Fruit fly (Drosophila melanogaster) whole organism, embryonic: ENCODE data around the gene nuf.

Experiments used
- CG10209 ChIP-seq: fragments of 200-800 bp; sonication (Bioruptor generic); optimal IDR thresholded peaks from 3 replicates; lab custom pipeline; 2017; ENCODE audit warnings: missing biosample characterization, mild to moderate bottlenecking, missing genetic modification characterization, missing genetic modification reagents
- CG10565 ChIP-seq: fragments of 200-800 bp; sonication (Bioruptor generic); optimal IDR thresholded peaks from 3 replicates; lab custom pipeline; 2016; ENCODE audit warnings: missing biosample characterization, mild to moderate bottlenecking, missing genetic modification characterization
- CG13296 ChIP-seq: fragments of 200-800 bp; sonication (Bioruptor generic); optimal IDR thresholded peaks from 3 replicates; lab custom pipeline; 2018; ENCODE audit warnings: missing biosample characterization, mild to moderate bottlenecking, missing genetic modification characterization
- CG15269 ChIP-seq: fragments of 200-800 bp; sonication (Bioruptor generic); optimal IDR thresholded peaks from 2 replicates; lab custom pipeline; 2018; ENCODE audit warnings: missing biosample characterization, mild to moderate bottlenecking, missing genetic modification characterization, moderate library complexity
- CG16863 ChIP-seq: fragments of 200-800 bp; sonication (Bioruptor generic); optimal IDR thresholded peaks from 3 replicates; lab custom pipeline; 2016; ENCODE audit warnings: missing biosample characterization, missing genetic modification characterization
- CG17385 ChIP-seq: fragments of 200-800 bp; sonication (Bioruptor generic); optimal IDR thresholded peaks from 3 replicates; lab custom pipeline; 2018; ENCODE audit warnings: missing biosample characterization, mild to moderate bottlenecking, missing genetic modification characterization
- CG2116 ChIP-seq: fragments of 200-800 bp; sonication (Bioruptor generic); optimal IDR thresholded peaks from 3 replicates; lab custom pipeline; 2018; ENCODE audit warnings: missing biosample characterization, mild to moderate bottlenecking, missing genetic modification characterization
- CG30020 ChIP-seq: fragments of 200-800 bp; optimal IDR thresholded peaks from 2 replicates; lab custom pipeline; 2019; ENCODE audit warnings: missing biosample characterization, mild to moderate bottlenecking, missing genetic modification characterization, moderate library complexity
- CG32532 ChIP-seq: fragments of 200-800 bp; sonication (Bioruptor generic); IDR thresholded peaks from 2 replicates; pipeline ENCODE4 v1.3.6; 2022; ENCODE audit warnings: missing biosample characterization, missing genetic modification characterization
- CG3847 ChIP-seq: fragments of 200-800 bp; sonication (Bioruptor generic); IDR thresholded peaks from 2 replicates; pipeline ENCODE4 v1.3.6; 2022; ENCODE audit warnings: missing biosample characterization, missing genetic modification characterization
- CG42726 ChIP-seq: fragments of 200-800 bp; sonication (Bioruptor generic); IDR thresholded peaks from 2 replicates; pipeline ENCODE4 v1.3.6; 2022; ENCODE audit warnings: missing biosample characterization, missing genetic modification characterization; ENCODE audit not compliant: partially characterized antibody
- CG6175 ChIP-seq: fragments of 200-800 bp; sonication (Bioruptor generic); IDR thresholded peaks from 3 replicates; pipeline ENCODE4 v1.3.6; 2022; ENCODE audit warnings: missing biosample characterization, missing genetic modification characterization
- CG6765 ChIP-seq: fragments of 200-800 bp; sonication (Bioruptor generic); optimal IDR thresholded peaks from 3 replicates; lab custom pipeline; 2017; ENCODE audit warnings: missing biosample characterization, mild to moderate bottlenecking, missing genetic modification characterization
- CG6813 ChIP-seq: fragments of 200-800 bp; sonication (Bioruptor generic); optimal IDR thresholded peaks from 2 replicates; lab custom pipeline; 2017; ENCODE audit warnings: missing biosample characterization, missing genetic modification characterization, mild to moderate bottlenecking, moderate library complexity, missing genetic modification reagents
- CG6854 ChIP-seq: fragments of 200-800 bp; sonication (Bioruptor generic); optimal IDR thresholded peaks from 3 replicates; lab custom pipeline; 2017; ENCODE audit warnings: missing biosample characterization, mild to moderate bottlenecking, missing genetic modification characterization
- CG7928 ChIP-seq: fragments of 200-800 bp; sonication (Bioruptor generic); optimal IDR thresholded peaks from 2 replicates; lab custom pipeline; 2017; ENCODE audit warnings: missing biosample characterization, mild to moderate bottlenecking, missing genetic modification characterization
- CG9215 ChIP-seq: fragments of 200-800 bp; sonication (Bioruptor generic); IDR thresholded peaks from 2 replicates; pipeline ENCODE4 v1.3.6; 2022; ENCODE audit warnings: missing biosample characterization, missing genetic modification characterization
- CG9932 ChIP-seq: fragments of 200-800 bp; sonication (Bioruptor generic); IDR thresholded peaks from 2 replicates; pipeline ENCODE4 v1.3.6; 2022; ENCODE audit warnings: missing biosample characterization, missing genetic modification characterization
- Dll ChIP-seq: fragments of 200-800 bp; sonication (Bioruptor generic); IDR thresholded peaks from 4 replicates; pipeline ENCODE4 v1.3.6; 2022; ENCODE audit warnings: missing biosample characterization, missing genetic modification characterization; ENCODE audit not compliant: partially characterized antibody
- E2f1 ChIP-seq: fragments of 200-800 bp; sonication (Bioruptor generic); IDR thresholded peaks from 2 replicates; pipeline ENCODE4 v1.3.6; 2022; ENCODE audit warnings: missing biosample characterization, missing genetic modification characterization
- ERR ChIP-seq: fragments of 200-800 bp; sonication (Bioruptor generic); optimal IDR thresholded peaks from 2 replicates; lab custom pipeline; 2016; ENCODE audit warnings: missing biosample characterization, missing genetic modification characterization
- Ets65A ChIP-seq: fragments of 200-800 bp; sonication (Bioruptor generic); peaks from one replicate; lab custom pipeline; 2016; ENCODE audit warnings: missing biosample characterization, missing genetic modification characterization
- GATAe ChIP-seq: fragments of 200-800 bp; sonication (Bioruptor generic); conservative IDR thresholded peaks from 2 replicates; pipeline ENCODE4 v1.3.6; 2022; ENCODE audit warnings: missing biosample characterization, missing genetic modification characterization
- HmgZ ChIP-seq: fragments of 200-800 bp; sonication (Bioruptor generic); optimal IDR thresholded peaks from 2 replicates; lab custom pipeline; 2018; ENCODE audit warnings: missing biosample characterization, mild to moderate bottlenecking, missing genetic modification characterization
- Ptx1 ChIP-seq: fragments of 200-800 bp; sonication (Bioruptor generic); IDR thresholded peaks from 2 replicates; pipeline ENCODE4 v1.3.6; 2022; ENCODE audit warnings: missing biosample characterization, missing genetic modification characterization
- Rfx ChIP-seq: fragments of 200-800 bp; sonication (Bioruptor generic); IDR thresholded peaks from 2 replicates; pipeline ENCODE4 v1.3.6; 2022; ENCODE audit warnings: missing biosample characterization, missing genetic modification characterization
- Usf ChIP-seq: fragments of 200-800 bp; sonication (Bioruptor generic); optimal IDR thresholded peaks from 2 replicates; lab custom pipeline; 2017; ENCODE audit warnings: missing genotype, missing biosample characterization, missing genetic modification characterization
- bsh ChIP-seq, 2 experiments: fragments of 200-800 bp; sonication (Bioruptor generic); optimal IDR thresholded peaks; 2 replicates each; lab custom pipeline; 2017 to 2018; ENCODE audit warnings: mild to moderate bottlenecking in 2 of 2, missing biosample characterization in 2 of 2, missing genetic modification characterization in 2 of 2, moderate library complexity in 1 of 2
- chm ChIP-seq: fragments of 200-800 bp; sonication (Bioruptor generic); IDR thresholded peaks from 2 replicates; pipeline ENCODE4 v1.3.6; 2022; ENCODE audit warnings: missing biosample characterization, missing genetic modification characterization
- ci ChIP-seq: fragments of 200-800 bp; sonication (Bioruptor generic); IDR thresholded peaks from 3 replicates; pipeline ENCODE4 v1.3.6; 2022; ENCODE audit warnings: missing biosample characterization, missing genetic modification characterization
- corto ChIP-seq: fragments of 200-800 bp; sonication (Bioruptor generic); optimal IDR thresholded peaks from 2 replicates; lab custom pipeline; 2016; ENCODE audit warnings: missing biosample characterization, mild to moderate bottlenecking, missing genetic modification characterization, moderate library complexity
- cwo ChIP-seq: fragments of 200-800 bp; sonication (Bioruptor generic); optimal IDR thresholded peaks from 3 replicates; lab custom pipeline; 2017; ENCODE audit warnings: missing biosample characterization, missing genetic modification characterization, mild to moderate bottlenecking, moderate library complexity, missing genetic modification reagents
- dimm ChIP-seq: fragments of 200-800 bp; sonication (Bioruptor generic); IDR thresholded peaks from 2 replicates; pipeline ENCODE4 v1.3.6; 2022; ENCODE audit warnings: missing biosample characterization, missing genetic modification characterization
- dmrt99B ChIP-seq: fragments of 200-800 bp; sonication (Bioruptor generic); optimal IDR thresholded peaks from 2 replicates; lab custom pipeline; 2018; ENCODE audit warnings: missing biosample characterization, mild to moderate bottlenecking, missing genetic modification characterization, moderate library complexity
- ewg ChIP-seq: fragments of 200-800 bp; sonication (Bioruptor generic); optimal IDR thresholded peaks from 3 replicates; lab custom pipeline; 2017; ENCODE audit warnings: mild to moderate bottlenecking, missing biosample characterization, missing genetic modification reagents, missing genetic modification characterization
- gce ChIP-seq: fragments of 200-800 bp; sonication (Bioruptor generic); IDR thresholded peaks from 3 replicates; pipeline ENCODE4 v1.3.6; 2022; ENCODE audit warnings: missing biosample characterization, missing genetic modification characterization
- gfzf ChIP-seq: fragments of 200-800 bp; sonication (Bioruptor generic); optimal IDR thresholded peaks from 2 replicates; lab custom pipeline; 2016; ENCODE audit warnings: missing biosample characterization, mild to moderate bottlenecking, missing genetic modification characterization, moderate library complexity
- jumu ChIP-seq: fragments of 200-800 bp; sonication (Bioruptor generic); optimal IDR thresholded peaks from 3 replicates; lab custom pipeline; 2016; ENCODE audit warnings: missing biosample characterization, missing genetic modification characterization
- lov ChIP-seq, 2 experiments: fragments of 200-800 bp in 1 of 2; fragments of >200 bp in 1 of 2; sonication (Bioruptor generic) in 1 of 2; IDR thresholded peaks in 1 of 2; optimal IDR thresholded peaks in 1 of 2; 2 replicates in 1 of 2; 3 replicates in 1 of 2; pipeline versions ENCODE4 v1.3.6 to Lab custom; 2017 to 2022; ENCODE audit warnings: missing biosample characterization in 1 of 2, missing genetic modification characterization in 1 of 2
- mld ChIP-seq: fragments of 200-800 bp; sonication (Bioruptor generic); IDR thresholded peaks from 3 replicates; pipeline ENCODE4 v1.3.6; 2022; ENCODE audit warnings: missing biosample characterization, missing genetic modification characterization; ENCODE audit not compliant: partially characterized antibody
- prd ChIP-seq, 3 experiments: fragments of >200 bp in 2 of 3; fragments of 200-800 bp in 1 of 3; sonication (Bioruptor generic) in 1 of 3; optimal IDR thresholded peaks in 2 of 3; IDR thresholded peaks in 1 of 3; 2 replicates in 2 of 3; 3 replicates in 1 of 3; pipeline versions ENCODE4 v1.3.6 to Lab custom; 2017 to 2022; ENCODE audit warnings: missing biosample characterization in 1 of 3, missing genetic modification characterization in 1 of 3
- sens ChIP-seq: fragments of 200-800 bp; sonication (Bioruptor generic); peaks from one replicate; lab custom pipeline; 2016; ENCODE audit warnings: missing biosample characterization, missing genetic modification characterization
- stc ChIP-seq: fragments of 200-800 bp; sonication (Bioruptor generic); IDR thresholded peaks from 2 replicates; pipeline ENCODE4 v1.3.6; 2022; ENCODE audit warnings: missing biosample characterization, missing genetic modification characterization
- stwl ChIP-seq: fragments of 200-800 bp; sonication (Bioruptor generic); optimal IDR thresholded peaks from 3 replicates; lab custom pipeline; 2018; ENCODE audit warnings: missing biosample characterization, mild to moderate bottlenecking, missing genetic modification characterization, moderate library complexity
- tio ChIP-seq: fragments of 200-800 bp; sonication (Bioruptor generic); optimal IDR thresholded peaks from 2 replicates; lab custom pipeline; 2017; ENCODE audit warnings: missing biosample characterization, missing genetic modification characterization, inconsistent platforms
- ttk ChIP-seq: fragments of 200-800 bp; sonication (Bioruptor generic); IDR thresholded peaks from 2 replicates; pipeline ENCODE4 v2.1.2; 2022; ENCODE audit warnings: missing biosample characterization, missing genetic modification characterization
- unc-4 ChIP-seq: fragments of 200-800 bp; sonication (Bioruptor generic); IDR thresholded peaks from 2 replicates; pipeline ENCODE4 v1.3.6; 2022; ENCODE audit warnings: missing biosample characterization, missing genetic modification characterization; ENCODE audit not compliant: partially characterized antibody
- usp ChIP-seq: fragments of >200 bp; optimal IDR thresholded peaks from 2 replicates; lab custom pipeline; 2017; ENCODE audit warnings: missing biosample characterization, missing genetic modification characterization
- zf30C ChIP-seq: fragments of 200-800 bp; sonication (Bioruptor generic); optimal IDR thresholded peaks from 3 replicates; lab custom pipeline; 2018; ENCODE audit warnings: missing biosample characterization, mild to moderate bottlenecking, missing genetic modification characterization
- zfh2 ChIP-seq: fragments of 200-800 bp; sonication (Bioruptor generic); optimal IDR thresholded peaks from 2 replicates; lab custom pipeline; 2016; ENCODE audit warnings: missing biosample characterization, missing genetic modification characterization

Gene nuf

DNA sequence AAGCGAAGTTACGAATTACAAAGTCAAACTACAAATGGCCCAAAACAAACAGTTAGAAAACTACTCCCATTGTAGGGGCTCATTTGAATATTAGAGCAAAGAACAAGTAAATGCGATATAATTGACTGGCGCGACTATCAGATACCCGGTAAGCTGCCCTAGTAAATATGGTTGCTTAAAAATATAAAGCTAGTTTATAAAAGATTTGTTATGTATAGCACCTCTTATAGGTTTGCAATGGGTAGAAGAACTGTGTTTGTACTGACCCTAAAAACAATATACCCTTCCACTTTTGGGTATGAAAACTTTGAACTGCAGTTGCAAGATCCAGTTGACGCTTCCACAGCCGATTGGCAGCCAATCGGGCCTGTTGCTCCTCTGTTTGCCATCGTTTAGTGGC, 24.4 kb upstream of the nuf start (continued):
- TF ChIP-seq CG9932 (GFP tag; lab: Robert Waterston, UW) (no peak), cwo (GFP tag; lab: Kevin White, UChicago) (no peak), CG30020 (no peak), mld (no peak), CG13296 (no peak), CG6854 (GFP tag; lab: Kevin White, UChicago) (no peak), dmrt99B (peak; percentile 12), GATAe (GFP tag; lab: Robert Waterston, UW) (no peak), prd (optimal IDR thresholded peaks at IDR 0.05; lab: Kevin White, UChicago) (no peak), prd (GFP tag; IDR thresholded peaks at IDR 0.05; lab: Robert Waterston, UW) (peak; percentile 68; the same call in 2 of the 3 replicates), Ets65A (GFP tag; lab: Kevin White, UChicago) (peak; percentile 33), CG3847 (GFP tag; lab: Robert Waterston, UW) (no peak), zfh2 (GFP tag; lab: Kevin White, UChicago) (no peak), lov (optimal IDR thresholded peaks at IDR 0.05; lab: Kevin White, UChicago) (no peak), lov (GFP tag; IDR thresholded peaks at IDR 0.05; lab: Robert Waterston, UW) (no peak), Ptx1 (GFP tag; lab: Robert Waterston, UW) (no peak; the same call in 1 of the 2 replicates), CG9215 (GFP tag; lab: Robert Waterston, UW) (no peak), usp (GFP tag; lab: Kevin White, UChicago) (no peak), CG15269 (tag; lab: Kevin White, UChicago) (no peak), CG7928 (GFP tag; lab: Kevin White, UChicago) (no peak), Usf (no peak), CG6765 (GFP tag; lab: Kevin White, UChicago) (no peak), Dll (GFP tag; lab: Robert Waterston, UW) (no peak), stc (no peak), CG42726 (GFP tag; lab: Robert Waterston, UW) (no peak), corto (GFP tag; lab: Kevin White, UChicago) (no peak), ERR (GFP tag; lab: Kevin White, UChicago) (no peak), Rfx (no peak), chm (peak; percentile 28; the same call in 1 of the 2 replicates), gce (GFP tag; lab: Robert Waterston, UW) (no peak), ttk (GFP tag; lab: Robert Waterston, UW) (0 out of 2 replicates have a peak, but pooled peaks have one; percentile 23), CG10209 (GFP tag; lab: Kevin White, UChicago) (no peak), tio (GFP tag; lab: Kevin White, UChicago) (peak; percentile 35), zf30C (GFP tag; lab: Kevin White, UChicago) (no peak), gfzf (GFP tag; lab: Kevin White, UChicago) (no peak), stwl (no peak), ci (GFP tag; lab: Robert Waterston, UW) (peak; percentile 77; the same call in 2 of the 3 replicates), CG6813 (no peak), dimm (GFP tag; lab: Robert Waterston, UW) (no peak), HmgZ (no peak), CG10565 (GFP tag; lab: Kevin White, UChicago) (no peak), CG2116 (GFP tag; lab: Kevin White, UChicago) (no peak), CG16863 (peak; percentile 15), CG6175 (no peak), E2f1 (GFP tag; lab: Robert Waterston, UW) (no peak), jumu (no peak), CG32532 (no peak), sens (GFP tag; lab: Kevin White, UChicago) (peak; percentile 90), ewg (GFP tag; lab: Kevin White, UChicago) (peak; percentile 28), bsh (GFP tag; optimal IDR thresholded peaks at IDR 0.05; lab: Kevin White, UChicago) (peak in 1 of 2 experiments; percentile 75), CG17385 (GFP tag; lab: Kevin White, UChicago) (no peak), unc-4 (GFP tag; lab: Robert Waterston, UW) (no peak)
